Worm (Caenorhabditis elegans) whole organism, late embryonic: Measurements from ENCODE around the gene fbxc-7.
"Not testable (repeated sequence)": the region's sequence is repeated elsewhere in the genome, so short reads cannot be mapped to it uniquely, and the experiment has no call there.

ENCODE experiments used
- C08G9.2 ChIP-seq: sonication (generic microtip); optimal IDR thresholded peaks from 2 replicates; lab custom pipeline; 2016; ENCODE audit warnings: mild to moderate bottlenecking, missing genetic modification characterization, moderate library complexity, missing compliant biosample characterization
- C38D4.7 ChIP-seq: fragments of 200-800 bp; sonication (Bioruptor generic); optimal IDR thresholded peaks from 2 replicates; lab custom pipeline; 2018; ENCODE audit warnings: mild to moderate bottlenecking, missing genetic modification characterization, moderate library complexity, missing compliant biosample characterization
- F13H6.1 ChIP-seq: sonication (generic microtip); optimal IDR thresholded peaks from 2 replicates; lab custom pipeline; 2016; ENCODE audit warnings: missing genetic modification characterization, missing compliant biosample characterization
- T23F11.4 ChIP-seq: fragments of 200-800 bp; sonication (Bioruptor generic); optimal IDR thresholded peaks from 2 replicates; lab custom pipeline; 2018; ENCODE audit warnings: mild to moderate bottlenecking, missing genetic modification characterization, missing compliant biosample characterization
- ahr-1 ChIP-seq: sonication (generic microtip); optimal IDR thresholded peaks from 2 replicates; lab custom pipeline; 2016; ENCODE audit warnings: missing genetic modification characterization, missing compliant biosample characterization
- ceh-14 ChIP-seq: sonication (generic microtip); optimal IDR thresholded peaks from 2 replicates; lab custom pipeline; 2016; ENCODE audit warnings: missing genotype, missing genetic modification characterization, missing compliant biosample characterization
- ceh-18 ChIP-seq: sonication (generic microtip); optimal IDR thresholded peaks from 2 replicates; lab custom pipeline; 2016; ENCODE audit warnings: missing genetic modification characterization, missing compliant biosample characterization
- ceh-19 ChIP-seq: fragments of 200-800 bp; sonication (Bioruptor generic); optimal IDR thresholded peaks from 2 replicates; lab custom pipeline; 2018; ENCODE audit warnings: mild to moderate bottlenecking, missing genetic modification characterization, missing compliant biosample characterization
- ceh-2 ChIP-seq: sonication (generic microtip); optimal IDR thresholded peaks from 2 replicates; lab custom pipeline; 2016; ENCODE audit warnings: missing genotype, missing genetic modification characterization, missing compliant biosample characterization
- ceh-22 ChIP-seq: sonication (generic microtip); optimal IDR thresholded peaks from 2 replicates; lab custom pipeline; 2017; ENCODE audit warnings: missing biosample characterization, missing genetic modification characterization
- ceh-31 ChIP-seq: sonication (generic microtip); optimal IDR thresholded peaks from 2 replicates; lab custom pipeline; 2016; ENCODE audit warnings: missing genetic modification characterization, missing compliant biosample characterization
- ceh-45 ChIP-seq: fragments of 200-800 bp; sonication (Bioruptor generic); IDR thresholded peaks from 2 replicates; pipeline ENCODE4 v1.3.6; 2022; ENCODE audit warnings: missing genetic modification reagents, missing genetic modification characterization, missing compliant biosample characterization
- ceh-48 ChIP-seq: sonication (generic microtip); optimal IDR thresholded peaks from 2 replicates; lab custom pipeline; 2016; ENCODE audit warnings: missing genetic modification characterization, inconsistent platforms, missing compliant biosample characterization
- ceh-9 ChIP-seq: sonication (generic microtip); optimal IDR thresholded peaks from 2 replicates; lab custom pipeline; 2016; ENCODE audit warnings: mild to moderate bottlenecking, missing genetic modification characterization, inconsistent platforms, missing compliant biosample characterization
- dmd-4 ChIP-seq: sonication (generic microtip); optimal IDR thresholded peaks from 2 replicates; lab custom pipeline; 2016; ENCODE audit warnings: borderline replicate concordance, missing genetic modification characterization, missing compliant biosample characterization
- dve-1 ChIP-seq: sonication (generic microtip); optimal IDR thresholded peaks from 2 replicates; lab custom pipeline; 2017; ENCODE audit warnings: antibody characterized with exemption, mild to moderate bottlenecking, missing genetic modification characterization, missing compliant biosample characterization
- eyg-1 ChIP-seq: sonication (generic microtip); optimal IDR thresholded peaks from 2 replicates; lab custom pipeline; 2016; ENCODE audit warnings: missing genotype, missing genetic modification characterization, missing compliant biosample characterization
- fkh-10 ChIP-seq: fragments of 150-350 bp; optimal IDR thresholded peaks from 2 replicates; lab custom pipeline; 2014; ENCODE audit warnings: missing biosample characterization, missing genetic modification reagents, missing genetic modification characterization
- fkh-6 ChIP-seq: sonication (generic microtip); optimal IDR thresholded peaks from 2 replicates; lab custom pipeline; 2016; ENCODE audit warnings: missing genetic modification characterization, missing compliant biosample characterization
- gmeb-2 ChIP-seq: sonication (generic microtip); optimal IDR thresholded peaks from 2 replicates; lab custom pipeline; 2016; ENCODE audit warnings: missing genetic modification characterization, inconsistent platforms, missing compliant biosample characterization
- hlh-13 ChIP-seq: fragments of 200-800 bp; sonication (Bioruptor generic); optimal IDR thresholded peaks from 2 replicates; lab custom pipeline; 2018; ENCODE audit warnings: mild to moderate bottlenecking, missing genetic modification characterization, missing compliant biosample characterization
- hlh-30 ChIP-seq: sonication (generic microtip); optimal IDR thresholded peaks from 2 replicates; lab custom pipeline; 2017; ENCODE audit warnings: antibody characterized with exemption, missing genetic modification characterization, missing compliant biosample characterization; ENCODE audit not compliant: insufficient read depth
- hlh-8 ChIP-seq: sonication (generic microtip); optimal IDR thresholded peaks from 2 replicates; lab custom pipeline; 2016; ENCODE audit warnings: missing genotype, missing genetic modification characterization, missing compliant biosample characterization
- lin-11 ChIP-seq: fragments of 200-800 bp; sonication (Bioruptor generic); optimal IDR thresholded peaks from 2 replicates; lab custom pipeline; 2018; ENCODE audit warnings: mild to moderate bottlenecking, missing genetic modification characterization, missing compliant biosample characterization
- mec-3 ChIP-seq: sonication (generic microtip); optimal IDR thresholded peaks from 2 replicates; lab custom pipeline; 2016; ENCODE audit warnings: borderline replicate concordance, missing genetic modification characterization, missing compliant biosample characterization
- nfya-1 ChIP-seq: sonication (generic microtip); optimal IDR thresholded peaks from 2 replicates; lab custom pipeline; 2017; ENCODE audit warnings: missing genetic modification characterization, mild to moderate bottlenecking, missing compliant biosample characterization, antibody characterized with exemption, moderate library complexity
- nhr-11 ChIP-seq: fragments of 150-350 bp; optimal IDR thresholded peaks from 2 replicates; lab custom pipeline; 2014; ENCODE audit warnings: missing biosample characterization, missing genetic modification characterization
- nhr-232 ChIP-seq: sonication (generic microtip); optimal IDR thresholded peaks from 2 replicates; lab custom pipeline; 2016; ENCODE audit warnings: missing genetic modification characterization, missing compliant biosample characterization
- npax-4 ChIP-seq: sonication (generic microtip); optimal IDR thresholded peaks from 2 replicates; lab custom pipeline; 2016; ENCODE audit warnings: missing genetic modification characterization, missing compliant biosample characterization
- odd-2 ChIP-seq: sonication (generic microtip); optimal IDR thresholded peaks from 2 replicates; lab custom pipeline; 2017; ENCODE audit warnings: antibody characterized with exemption, mild to moderate bottlenecking, missing genetic modification characterization, missing compliant biosample characterization
- pat-9 ChIP-seq: fragments of 200-800 bp; sonication (Bioruptor generic); optimal IDR thresholded peaks from 2 replicates; lab custom pipeline; 2018; ENCODE audit warnings: mild to moderate bottlenecking, missing genetic modification characterization, moderate library complexity, missing compliant biosample characterization
- pha-2 ChIP-seq: sonication (generic microtip); optimal IDR thresholded peaks from 2 replicates; lab custom pipeline; 2017; ENCODE audit warnings: mild to moderate bottlenecking, missing genetic modification characterization, missing compliant biosample characterization
- pha-4 ChIP-seq: fragments of 150-350 bp; optimal IDR thresholded peaks from 2 replicates; lab custom pipeline; 2018; ENCODE audit warnings: missing biosample characterization, missing genetic modification reagents, missing genetic modification characterization
- ref-2 ChIP-seq: sonication (generic microtip); optimal IDR thresholded peaks from 2 replicates; lab custom pipeline; 2016; ENCODE audit warnings: missing genetic modification characterization, missing compliant biosample characterization
- rnt-1 ChIP-seq: sonication (generic microtip); optimal IDR thresholded peaks from 2 replicates; lab custom pipeline; 2016; ENCODE audit warnings: missing genetic modification characterization, missing compliant biosample characterization
- sdc-2 ChIP-seq: sonication (generic microtip); optimal IDR thresholded peaks from 2 replicates; lab custom pipeline; 2016; ENCODE audit warnings: missing genotype, missing genetic modification characterization, missing compliant biosample characterization
- syd-9 ChIP-seq: sonication (generic microtip); optimal IDR thresholded peaks from 2 replicates; lab custom pipeline; 2016; ENCODE audit warnings: mild to moderate bottlenecking, missing genetic modification characterization, moderate library complexity, missing compliant biosample characterization
- tbx-2 ChIP-seq: sonication (generic microtip); optimal IDR thresholded peaks from 2 replicates; lab custom pipeline; 2016; ENCODE audit warnings: missing genetic modification characterization, missing compliant biosample characterization
- ttx-3 ChIP-seq: sonication (generic microtip); optimal IDR thresholded peaks from 2 replicates; lab custom pipeline; 2016; ENCODE audit warnings: missing genetic modification reagents, missing genetic modification characterization, missing compliant biosample characterization
- unc-3 ChIP-seq, 2 experiments: fragments of 200-800 bp in 1 of 2; sonication (Bioruptor generic) in 1 of 2; sonication (generic microtip) in 1 of 2; conservative IDR thresholded peaks in 1 of 2; optimal IDR thresholded peaks in 1 of 2; 2 replicates each; pipeline versions ENCODE4 v1.3.6 to Lab custom; 2016 to 2022; ENCODE audit warnings: missing compliant biosample characterization in 2 of 2, missing genetic modification characterization in 2 of 2, missing genetic modification reagents in 1 of 2
- unc-42 ChIP-seq: sonication (generic microtip); optimal IDR thresholded peaks from 2 replicates; lab custom pipeline; 2016; ENCODE audit warnings: missing genotype, missing genetic modification characterization, missing compliant biosample characterization
- unc-55 ChIP-seq: sonication (generic microtip); optimal IDR thresholded peaks from 2 replicates; lab custom pipeline; 2017; ENCODE audit warnings: missing biosample characterization, missing genetic modification reagents, missing genetic modification characterization
- zip-5 ChIP-seq: sonication (generic microtip); optimal IDR thresholded peaks from 2 replicates; lab custom pipeline; 2016; ENCODE audit warnings: missing genetic modification characterization, missing compliant biosample characterization
- ztf-16 ChIP-seq: sonication (generic microtip); optimal IDR thresholded peaks from 2 replicates; lab custom pipeline; 2017; ENCODE audit warnings: missing genetic modification characterization, missing compliant biosample characterization

fbxc-7 gene

DNA sequence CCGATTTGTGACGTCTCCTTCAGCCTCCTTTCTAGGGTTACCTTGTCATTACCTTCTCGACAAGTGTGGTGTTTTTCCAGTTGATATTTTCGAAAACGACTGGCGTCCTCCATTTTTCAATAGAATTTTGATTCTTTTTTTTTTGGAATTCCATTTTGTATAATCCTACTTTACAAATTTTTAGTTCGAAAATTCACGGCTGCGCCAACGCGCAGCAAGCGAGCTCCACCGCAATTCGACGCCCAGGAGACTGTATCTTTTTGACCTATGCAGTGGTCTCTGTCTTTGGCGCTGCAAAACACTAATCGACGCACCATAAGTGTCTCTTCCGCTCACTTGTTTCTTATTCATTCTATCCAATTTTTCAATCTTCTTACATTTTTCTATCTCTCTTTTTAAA is 36.6 kb downstream of the fbxc-7 start, which contains the start of gene fbxc-42:
Gene fbxc-42, plus strand, starts transcription at position 301 of the 400 bp plus-strand sequence.
- TF ChIP-seq nhr-232 (tag; lab: Kevin White, UChicago) (no peak), ceh-18 (tag; lab: Kevin White, UChicago) (no peak), ceh-19 (GFP tag; lab: Kevin White, UChicago) (no peak), fkh-6 (tag; lab: Kevin White, UChicago) (no peak), sdc-2 (tag; lab: Kevin White, UChicago) (no peak), ceh-14 (no peak), pha-2 (tag; lab: Kevin White, UChicago) (no peak), ceh-48 (tag; lab: Kevin White, UChicago) (no peak), nhr-11 (no peak), lin-11 (tag; lab: Kevin White, UChicago) (no peak), C38D4.7 (GFP tag; lab: Kevin White, UChicago) (no peak), eyg-1 (tag; lab: Kevin White, UChicago) (no peak), hlh-8 (tag; lab: Kevin White, UChicago) (no peak), mec-3 (tag; lab: Kevin White, UChicago) (no peak), odd-2 (tag; lab: Kevin White, UChicago) (no peak), rnt-1 (tag; lab: Kevin White, UChicago) (no peak), ceh-22 (no peak), dmd-4 (no peak), ztf-16 (no peak), ttx-3 (tag; lab: Kevin White, UChicago) (no peak)

DNA sequence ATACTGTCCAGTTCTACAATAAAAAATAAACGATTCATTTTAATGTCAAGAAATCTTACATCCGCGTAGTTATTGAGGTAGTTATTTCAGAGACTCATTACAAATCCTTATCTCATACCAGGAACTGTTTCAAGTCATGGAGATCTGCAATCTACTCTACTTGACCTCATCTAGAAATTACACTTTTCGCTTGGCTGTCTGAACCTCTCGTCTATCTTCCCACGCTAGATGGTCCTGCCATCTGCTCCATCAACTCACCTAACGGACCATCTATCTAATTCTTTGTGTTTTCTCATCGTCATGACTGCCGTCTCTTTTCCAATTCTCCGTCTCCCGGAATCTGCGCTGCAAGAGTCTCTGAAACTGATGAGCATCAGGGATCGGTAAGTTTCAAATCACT is 39.5 kb downstream of the fbxc-7 start, which contains the start of gene F45D11.7:
Gene F45D11.7, plus strand, starts transcription at position 301 of the 400 bp plus-strand sequence.
- TF ChIP-seq unc-55 (GFP tag; lab: Kevin White, UChicago); unc-3 (GFP tag; conservative IDR thresholded peaks at IDR 0.05; lab: Robert Waterston, UW); unc-3 (tag; optimal IDR thresholded peaks at IDR 0.05; lab: Kevin White, UChicago); fkh-6 (tag; lab: Kevin White, UChicago): not testable (repeated sequence)

DNA sequence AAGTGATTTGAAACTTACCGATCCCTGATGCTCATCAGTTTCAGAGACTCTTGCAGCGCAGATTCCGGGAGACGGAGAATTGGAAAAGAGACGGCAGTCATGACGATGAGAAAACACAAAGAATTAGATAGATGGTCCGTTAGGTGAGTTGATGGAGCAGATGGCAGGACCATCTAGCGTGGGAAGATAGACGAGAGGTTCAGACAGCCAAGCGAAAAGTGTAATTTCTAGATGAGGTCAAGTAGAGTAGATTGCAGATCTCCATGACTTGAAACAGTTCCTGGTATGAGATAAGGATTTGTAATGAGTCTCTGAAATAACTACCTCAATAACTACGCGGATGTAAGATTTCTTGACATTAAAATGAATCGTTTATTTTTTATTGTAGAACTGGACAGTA is 41.4 kb downstream of the fbxc-7 start, which contains the start of gene F45D11.11:
Gene F45D11.11, minus strand, starts transcription at position 101 of the 400 bp plus-strand sequence.
- not testable (repeated sequence) for TF ChIP-seq nfya-1, ahr-1, pha-2 (tag; lab: Kevin White, UChicago)

DNA sequence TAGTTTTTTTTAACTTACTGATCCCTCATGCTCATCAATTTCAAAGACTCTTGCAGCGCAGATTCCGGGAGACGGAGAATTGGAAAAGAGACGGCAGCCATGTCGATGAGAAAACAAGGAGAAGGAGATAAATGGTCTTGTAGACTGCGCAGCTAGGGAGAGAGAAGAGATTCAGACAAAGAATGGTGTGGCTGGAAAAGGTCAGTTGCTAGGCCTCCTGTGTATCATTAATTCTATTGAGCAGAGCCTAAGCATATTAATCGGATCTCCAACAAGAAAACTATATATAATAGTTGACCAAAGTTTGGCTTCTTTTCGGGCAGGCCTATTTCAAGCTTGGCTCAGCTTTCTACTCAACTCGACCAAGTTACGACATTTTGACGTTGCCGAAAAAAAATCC is 44.8 kb downstream of the fbxc-7 start, which contains the start of gene fbxb-29:
Gene fbxb-29, minus strand, starts transcription at position 101 of the 400 bp plus-strand sequence.
- TF ChIP-seq F13H6.1 = no peak
- no peak for TF ChIP-seq T23F11.4
- TF ChIP-seq ceh-9 (tag; lab: Kevin White, UChicago) = no peak
- TF ChIP-seq pha-4 (tag; lab: Kevin White, UChicago) = no peak
- no peak for TF ChIP-seq hlh-13
- TF ChIP-seq, all 69 proteins: peak for 0

DNA sequence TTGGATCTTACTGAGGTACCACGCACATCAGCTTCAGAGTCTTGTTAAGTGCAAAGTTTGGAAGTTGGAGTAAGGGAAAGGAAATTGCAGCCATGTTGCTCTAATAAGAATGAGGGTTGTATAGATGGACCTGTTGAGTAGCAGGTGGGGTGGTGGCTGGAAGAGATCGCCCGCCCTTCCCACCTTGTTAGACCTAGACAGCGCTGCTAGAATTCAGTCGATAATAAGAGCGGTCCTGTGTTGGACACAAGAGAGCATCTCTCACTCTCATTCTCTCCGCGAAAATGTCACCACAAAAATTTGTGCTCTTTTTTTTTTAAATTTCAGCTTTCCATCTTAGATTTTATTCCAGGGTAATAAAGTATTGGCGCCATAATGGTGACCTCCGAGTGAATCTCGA is 46.6 kb downstream of the fbxc-7 start, which contains the start of the genes fbxb-30 and F45D11.5:
Gene fbxb-30, minus strand, starts transcription at position 101 of the 400 bp plus-strand sequence.
Gene F45D11.5, plus strand, starts transcription at position 352 of the 400 bp plus-strand sequence.
- TF ChIP-seq gmeb-2 = no peak
- TF ChIP-seq hlh-30 (tag; lab: Kevin White, UChicago) = no peak
- TF ChIP-seq syd-9 (tag; lab: Kevin White, UChicago) = no peak
- TF ChIP-seq ztf-16 = no peak
- no peak for TF ChIP-seq ref-2 (tag; lab: Kevin White, UChicago)
- TF ChIP-seq ceh-2 = no peak
- TF ChIP-seq dve-1 (tag; lab: Kevin White, UChicago) = no peak
- no peak for TF ChIP-seq tbx-2 (tag; lab: Kevin White, UChicago)
- TF ChIP-seq eyg-1 (tag; lab: Kevin White, UChicago) = no peak
- TF ChIP-seq C08G9.2 (tag; lab: Kevin White, UChicago) = no peak
- no peak for TF ChIP-seq ceh-31 (tag; lab: Kevin White, UChicago)
- TF ChIP-seq fkh-10 (GFP tag; lab: Kevin White, UChicago) = no peak
- no peak for TF ChIP-seq ceh-18 (tag; lab: Kevin White, UChicago)
- no peak for TF ChIP-seq npax-4 (tag; lab: Kevin White, UChicago)
- no peak for TF ChIP-seq hlh-8 (tag; lab: Kevin White, UChicago)
- TF ChIP-seq C38D4.7 (GFP tag; lab: Kevin White, UChicago) = no peak
- no peak for TF ChIP-seq ceh-45 (GFP tag; lab: Robert Waterston, UW)
- no peak for TF ChIP-seq zip-5 (tag; lab: Kevin White, UChicago)
- TF ChIP-seq pat-9 (tag; lab: Kevin White, UChicago) = no peak
- no peak for TF ChIP-seq unc-42 (tag; lab: Kevin White, UChicago)
- TF ChIP-seq, all 69 proteins: peak for 0
